Worm (Caenorhabditis elegans) whole organism, late embryonic: ENCODE data around the gene C01G10.18.

Experiments
- sox-2 ChIP-seq: fragments of 200-800 bp; sonication (Bioruptor generic); IDR thresholded peaks from 2 replicates; pipeline ENCODE4 v1.3.6; 2022; ENCODE audit warnings: missing genetic modification reagents, missing genetic modification characterization, missing compliant biosample characterization
- unc-55 ChIP-seq: sonication (generic microtip); optimal IDR thresholded peaks from 2 replicates; lab custom pipeline; 2017; ENCODE audit warnings: missing biosample characterization, missing genetic modification reagents, missing genetic modification characterization

The C01G10.18 gene

ce11 chrV:15048107-15048506 is 40.4 kb downstream of the C01G10.18 start, which contains the start of gene sdc-3:
TSS of gene sdc-3 (minus strand) at chrV:15048207.
- TF ChIP-seq sox-2 (GFP tag; lab: Robert Waterston, UW) (no peak), unc-55 (GFP tag; lab: Kevin White, UChicago) (peak; percentile 17)
- TF ChIP-seq, all 69 proteins: peak for 1
